Worm (Caenorhabditis elegans) whole organism, young adult: ENCODE measurements around the gene mcm-3.

Experiments
- F49E8.2 ChIP-seq: sonication (generic microtip); optimal IDR thresholded peaks from 3 replicates; lab custom pipeline; 2017; ENCODE audit warnings: missing genetic modification characterization, mild to moderate bottlenecking, missing compliant biosample characterization, antibody characterized with exemption, moderate library complexity; ENCODE audit not compliant: insufficient read depth
- T26A5.8 ChIP-seq: sonication (generic microtip); optimal IDR thresholded peaks from 2 replicates; lab custom pipeline; 2016; ENCODE audit warnings: missing genetic modification characterization, missing compliant biosample characterization
- ekl-4 ChIP-seq: fragments of 200-800 bp; sonication (Bioruptor generic); IDR thresholded peaks from 2 replicates; pipeline ENCODE4 v1.3.6; 2022; ENCODE audit warnings: missing genetic modification reagents, missing genetic modification characterization, missing compliant biosample characterization
- nfya-1 ChIP-seq: sonication (generic microtip); optimal IDR thresholded peaks from 2 replicates; lab custom pipeline; 2017; ENCODE audit warnings: antibody characterized with exemption, missing compliant biosample characterization, missing genetic modification characterization, borderline replicate concordance; ENCODE audit not compliant: insufficient read depth
- pha-4 ChIP-seq: fragments of 150-350 bp; sonication (generic microtip); optimal IDR thresholded peaks from 2 replicates; lab custom pipeline; 2014; ENCODE audit warnings: missing biosample characterization, missing genetic modification reagents, missing genetic modification characterization
- repo-1 ChIP-seq: sonication (generic microtip); optimal IDR thresholded peaks from 2 replicates; lab custom pipeline; 2017; ENCODE audit warnings: mild to moderate bottlenecking, missing genetic modification characterization, missing compliant biosample characterization
- snpc-4 ChIP-seq, 5 experiments: fragments of 150-350 bp in 1 of 5; sonication (generic microtip) in 4 of 5; optimal IDR thresholded peaks; 2 replicates each; lab custom pipeline; 2014 to 2018; ENCODE audit warnings: missing genetic modification characterization in 5 of 5, missing biosample characterization in 3 of 5, antibody characterized with exemption in 2 of 5, mild to moderate bottlenecking in 2 of 5, missing compliant biosample characterization in 2 of 5, missing genotype in 2 of 5, moderate library complexity in 2 of 5, missing genetic modification reagents in 1 of 5

DNA sequence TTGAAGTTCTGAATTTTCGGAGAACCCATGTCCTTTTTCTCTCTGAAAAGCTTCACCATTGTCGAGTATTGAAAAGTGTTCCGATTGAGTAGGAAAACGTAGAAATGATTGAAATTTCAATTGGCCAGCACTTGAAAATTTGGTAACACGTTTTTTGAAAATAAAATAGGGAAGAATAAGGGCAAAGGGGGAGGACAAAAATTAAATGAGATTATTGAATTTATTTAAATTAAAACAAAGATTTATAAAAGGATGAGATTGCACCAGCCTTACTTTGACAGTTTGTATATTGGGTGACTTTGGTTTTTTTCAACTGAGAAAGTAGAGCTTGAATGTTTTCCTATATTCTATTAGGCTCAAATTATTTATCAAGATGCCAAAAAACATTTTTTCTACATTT lies 45.2 kb downstream of the mcm-3 start, which contains the start of gene obr-2:
- TF ChIP-seq repo-1 (tag; lab: Kevin White, UChicago) (no peak), T26A5.8 (tag; lab: Kevin White, UChicago) (no peak), snpc-4 (GFP tag; optimal IDR thresholded peaks at IDR 0.05; lab: Kevin White, UChicago) (no peak), snpc-4 (tag; optimal IDR thresholded peaks at IDR 0.05; lab: Kevin White, UChicago) (no peak), pha-4 (tag; lab: Kevin White, UChicago) (no peak), ekl-4 (GFP tag; lab: Robert Waterston, UW) (no peak), F49E8.2 (tag; lab: Kevin White, UChicago) (no peak), nfya-1 (tag; lab: Kevin White, UChicago) (no peak)
